Fruit fly (Drosophila melanogaster): ENCODE data around the gene CG16711.
A peak's percentile ranks its signal among the peaks of the same experiment; 100 is the strongest.

The CG16711 gene

DNA sequence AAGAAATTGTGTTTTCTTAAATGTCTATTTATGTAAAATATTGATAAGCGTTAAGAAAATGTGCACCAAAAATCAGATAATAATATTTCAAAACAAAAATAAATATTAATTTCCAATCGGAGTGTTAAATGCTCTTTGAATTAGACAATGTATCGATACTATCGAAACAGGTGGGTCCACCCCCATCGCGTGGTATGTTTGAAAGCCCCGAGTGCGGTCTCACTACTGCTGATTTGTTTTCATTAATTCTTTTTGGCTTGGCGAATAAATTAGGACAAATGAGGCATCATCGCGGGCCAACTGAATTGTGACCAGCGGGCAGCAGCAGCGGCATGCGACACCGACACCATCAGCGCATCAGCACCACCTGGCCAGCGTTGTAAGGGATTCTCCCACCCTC, 22.6 kb downstream of the CG16711 start, which contains the start of gene Naa60 (continued):
- TF ChIP-seq CG2202 (tag; optimal IDR thresholded peaks at IDR 0.05), result no peak
- peak; percentile 89 for TF ChIP-seq BEAF-32 (GFP tag; optimal IDR thresholded peaks at IDR 0.05)
- no peak for TF ChIP-seq Spps (tag; optimal IDR thresholded peaks at IDR 0.05)
- peak; percentile 5 for TF ChIP-seq CG4424 (GFP tag; optimal IDR thresholded peaks at IDR 0.05)
- TF ChIP-seq run (tag; optimal IDR thresholded peaks at IDR 0.05), result no peak
- no peak for TF ChIP-seq Nf-YB (GFP tag; optimal IDR thresholded peaks at IDR 0.05)
- TF ChIP-seq CkIIα-i1 (GFP tag; IDR thresholded peaks at IDR 0.05), result no peak
- TF ChIP-seq CG7987 (GFP tag; optimal IDR thresholded peaks at IDR 0.05), result no peak
- no peak for TF ChIP-seq CG34376 (GFP tag; optimal IDR thresholded peaks at IDR 0.05)
- TF ChIP-seq az2 (GFP tag; optimal IDR thresholded peaks at IDR 0.05), result no peak
- no peak for TF ChIP-seq cad (GFP tag; optimal IDR thresholded peaks at IDR 0.05)
- no peak for TF ChIP-seq oc (tag; optimal IDR thresholded peaks at IDR 0.05)
- TF ChIP-seq CG30431 (GFP tag; optimal IDR thresholded peaks at IDR 0.05), result no peak
- no peak for TF ChIP-seq CG15696 (tag; optimal IDR thresholded peaks at IDR 0.05)
- no peak for TF ChIP-seq CG12299 (tag; optimal IDR thresholded peaks at IDR 0.05)
- no peak for TF ChIP-seq CG14014 (GFP tag; IDR thresholded peaks at IDR 0.05)
- no peak for TF ChIP-seq CG7357 (GFP tag; IDR thresholded peaks at IDR 0.05)
- TF ChIP-seq CG10321 (GFP tag; IDR thresholded peaks at IDR 0.05), result no peak
- no peak for TF ChIP-seq klu (GFP tag; IDR thresholded peaks at IDR 0.05)
- TF ChIP-seq CG10366 (GFP tag; IDR thresholded peaks at IDR 0.05), result no peak
- TF ChIP-seq CG10462 (GFP tag; optimal IDR thresholded peaks at IDR 0.05), result no peak
- no peak for TF ChIP-seq abd-A (tag; optimal IDR thresholded peaks at IDR 0.05)
- TF ChIP-seq NK7.1 (GFP tag; optimal IDR thresholded peaks at IDR 0.05), result no peak
- TF ChIP-seq CG10654 (GFP tag; optimal IDR thresholded peaks at IDR 0.05), result no peak
- TF ChIP-seq Antp (GFP tag; optimal IDR thresholded peaks at IDR 0.05), result no peak
- no peak; the same call in 1 of the 2 replicates for TF ChIP-seq slbo (GFP tag; IDR thresholded peaks at IDR 0.05)
- TF ChIP-seq CG16815 (GFP tag; optimal IDR thresholded peaks at IDR 0.05), result no peak
- TF ChIP-seq CG13624 (GFP tag; optimal IDR thresholded peaks at IDR 0.05), result no peak
- TF ChIP-seq fd96Cb (tag; optimal IDR thresholded peaks at IDR 0.05), result no peak
- peak; percentile 20 for TF ChIP-seq Fer1 (GFP tag; optimal IDR thresholded peaks at IDR 0.05)
- TF ChIP-seq CG6683 (GFP tag; optimal IDR thresholded peaks at IDR 0.05), result no peak
- no peak for TF ChIP-seq Ets65A (GFP tag)
- TF ChIP-seq Lpt (GFP tag; optimal IDR thresholded peaks at IDR 0.05), result no peak
- no peak for TF ChIP-seq CG14667 (GFP tag; IDR thresholded peaks at IDR 0.05)
- no peak for TF ChIP-seq fu2 (GFP tag; optimal IDR thresholded peaks at IDR 0.05)
- no peak for TF ChIP-seq odd (GFP tag; optimal IDR thresholded peaks at IDR 0.05)
- TF ChIP-seq fru (optimal IDR thresholded peaks at IDR 0.05), result no peak
- no peak for TF ChIP-seq Vsx1 (GFP tag; optimal IDR thresholded peaks at IDR 0.05)
- TF ChIP-seq lola (GFP tag; optimal IDR thresholded peaks at IDR 0.05), result no peak
- no peak for TF ChIP-seq Nf-YA (GFP tag; IDR thresholded peaks at IDR 0.05)
- TF ChIP-seq Meics (GFP tag; optimal IDR thresholded peaks at IDR 0.05), result no peak
- TF ChIP-seq CG2116 (GFP tag; optimal IDR thresholded peaks at IDR 0.05), result peak; percentile 63
- TF ChIP-seq CG8944 (GFP tag; optimal IDR thresholded peaks at IDR 0.05), result no peak
- peak; percentile 86 for TF ChIP-seq inv (GFP tag; IDR thresholded peaks at IDR 0.05; ENCODE audit: partially characterized antibody)
- no peak for TF ChIP-seq otp (GFP tag; IDR thresholded peaks at IDR 0.05)
- no peak for TF ChIP-seq pan (optimal IDR thresholded peaks at IDR 0.05)
- TF ChIP-seq pan (GFP tag; optimal IDR thresholded peaks at IDR 0.05 in 1 of 2, IDR thresholded peaks at IDR 0.05 in 1 of 2), result no peak
- TF ChIP-seq Dll (GFP tag; IDR thresholded peaks at IDR 0.05; ENCODE audit: partially characterized antibody), result peak; percentile 93
- TF ChIP-seq stc (GFP tag; IDR thresholded peaks at IDR 0.05), result no peak
- no peak for TF ChIP-seq CG17361 (GFP tag; IDR thresholded peaks at IDR 0.05)
- no peak for TF ChIP-seq Adf1 (GFP tag; IDR thresholded peaks at IDR 0.05)
- no peak for TF ChIP-seq CG13775 (GFP tag; optimal IDR thresholded peaks at IDR 0.05)
- TF ChIP-seq hth (optimal IDR thresholded peaks at IDR 0.05), result no peak

Data from whole organism, embryonic.